Worm (Caenorhabditis elegans): Measurements from ENCODE around the gene C03B1.14.

The C03B1.14 gene

ce11 chrX:6365715-6366114 is 5.2 kb upstream of the C03B1.14 start, which contains the start of gene C03B1.3:
Gene C03B1.3 (plus strand): TSS chrX:6366015.
- no peak for TF ChIP-seq skn-1 (tag; optimal IDR thresholded peaks at IDR 0.05)
- no peak for TF ChIP-seq fkh-10 (GFP tag; optimal IDR thresholded peaks at IDR 0.05)
- no peak for TF ChIP-seq ama-1 (optimal IDR thresholded peaks at IDR 0.05)
- TF ChIP-seq sea-2 (GFP tag; optimal IDR thresholded peaks at IDR 0.05), result no peak
- no peak for TF ChIP-seq snpc-4 (tag; optimal IDR thresholded peaks at IDR 0.05)
- TF ChIP-seq egl-5 (tag; optimal IDR thresholded peaks at IDR 0.05), result no peak
- TF ChIP-seq nhr-11 (tag; optimal IDR thresholded peaks at IDR 0.05), result no peak
- TF ChIP-seq ceh-16 (tag; optimal IDR thresholded peaks at IDR 0.05), result no peak
- no peak for TF ChIP-seq lsy-12 (tag; optimal IDR thresholded peaks at IDR 0.05)
- no peak for TF ChIP-seq eor-1 (tag; optimal IDR thresholded peaks at IDR 0.05)
- TF ChIP-seq unc-62 (GFP tag; optimal IDR thresholded peaks at IDR 0.05), result no peak
- TF ChIP-seq fkh-2 (tag; optimal IDR thresholded peaks at IDR 0.05), result no peak
- TF ChIP-seq tbx-2 (tag; optimal IDR thresholded peaks at IDR 0.05), result no peak
- no peak for TF ChIP-seq nhr-12 (tag; optimal IDR thresholded peaks at IDR 0.05)
- no peak for TF ChIP-seq elt-3 (tag; optimal IDR thresholded peaks at IDR 0.05)
- no peak for TF ChIP-seq nhr-28 (tag; optimal IDR thresholded peaks at IDR 0.05)
- no peak for TF ChIP-seq zag-1 (tag; optimal IDR thresholded peaks at IDR 0.05)

- no peak for TF ChIP-seq ZK546.5 (tag; optimal IDR thresholded peaks at IDR 0.05)
- TF ChIP-seq sea-2 (GFP tag; optimal IDR thresholded peaks at IDR 0.05), result no peak
- TF ChIP-seq nhr-67 (tag; optimal IDR thresholded peaks at IDR 0.05), result no peak
- TF ChIP-seq nhr-12 (tag; optimal IDR thresholded peaks at IDR 0.05), result no peak
- no peak for TF ChIP-seq aly-2 (tag; optimal IDR thresholded peaks at IDR 0.05)
- no peak for TF ChIP-seq lin-15B (tag; optimal IDR thresholded peaks at IDR 0.05)
- no peak for TF ChIP-seq hmg-11 (tag; optimal IDR thresholded peaks at IDR 0.05)
- no peak for TF ChIP-seq zag-1 (tag; optimal IDR thresholded peaks at IDR 0.05)
- TF ChIP-seq ztf-4 (tag; optimal IDR thresholded peaks at IDR 0.05), result no peak
- no peak for TF ChIP-seq nhr-23 (tag; optimal IDR thresholded peaks at IDR 0.05)
- no peak for TF ChIP-seq daf-12 (tag; optimal IDR thresholded peaks at IDR 0.05)
- no peak for TF ChIP-seq R02D3.7 (tag; optimal IDR thresholded peaks at IDR 0.05)
- TF ChIP-seq mml-1 (tag; optimal IDR thresholded peaks at IDR 0.05), result no peak
Measured at ce11 chrX:6364196-6364595, 3.6 kb upstream of the C03B1.14 start, which contains the start of gene C03B1.4. Gene C03B1.4 (plus strand): TSS chrX:6364496.

- TF ChIP-seq nhr-237 (tag; optimal IDR thresholded peaks at IDR 0.05) (no peak), unc-62 (GFP tag; optimal IDR thresholded peaks at IDR 0.05) (no peak), zag-1 (tag; optimal IDR thresholded peaks at IDR 0.05) (no peak)
Measured at ce11 chrX:6360077-6360476, 481 bp downstream of the C03B1.14 start.

- TF ChIP-seq ceh-28 (tag; optimal IDR thresholded peaks at IDR 0.05) (no peak), egl-27 (tag; optimal IDR thresholded peaks at IDR 0.05) (no peak), tbx-2 (tag; optimal IDR thresholded peaks at IDR 0.05) (no peak), lsy-12 (tag; optimal IDR thresholded peaks at IDR 0.05) (no peak), nfya-1 (tag; optimal IDR thresholded peaks at IDR 0.05; ENCODE audit: insufficient read depth) (no peak), ama-1 (optimal IDR thresholded peaks at IDR 0.05) (no peak), ceh-82 (tag; optimal IDR thresholded peaks at IDR 0.05) (no peak), elt-2 (tag; optimal IDR thresholded peaks at IDR 0.05) (no peak), hmg-11 (tag; optimal IDR thresholded peaks at IDR 0.05) (no peak)
Measured at ce11 chrX:6357772-6358171, 2.8 kb downstream of the C03B1.14 start, which contains the start of gene C03B1.10. Gene C03B1.10 (minus strand): TSS chrX:6357872.

ce11 chrX:6355030-6355635 is 5.4 kb downstream of the C03B1.14 start, which contains the start of gene C03B1.5:
Gene C03B1.5 (plus strand): TSS chrX:6355585.
- TF ChIP-seq elt-2 (tag; optimal IDR thresholded peaks at IDR 0.05) (no peak), aly-2 (tag; optimal IDR thresholded peaks at IDR 0.05) (no peak), jun-1 (tag; optimal IDR thresholded peaks at IDR 0.05) (no peak), ceh-9 (tag; optimal IDR thresholded peaks at IDR 0.05) (no peak), nhr-23 (tag; optimal IDR thresholded peaks at IDR 0.05) (no peak), sea-2 (GFP tag; optimal IDR thresholded peaks at IDR 0.05) (no peak), nhr-11 (tag; optimal IDR thresholded peaks at IDR 0.05) (no peak), nhr-76 (tag; optimal IDR thresholded peaks at IDR 0.05) (no peak), pqm-1 (tag; optimal IDR thresholded peaks at IDR 0.05) (no peak), ceh-16 (tag; optimal IDR thresholded peaks at IDR 0.05) (no peak), ama-1 (optimal IDR thresholded peaks at IDR 0.05) (no peak), lin-15B (tag; optimal IDR thresholded peaks at IDR 0.05) (no peak), lin-39 (tag; optimal IDR thresholded peaks at IDR 0.05) (no peak), tbx-2 (tag; optimal IDR thresholded peaks at IDR 0.05) (no peak), egl-5 (tag; optimal IDR thresholded peaks at IDR 0.05) (no peak), ceh-82 (tag; optimal IDR thresholded peaks at IDR 0.05) (no peak), ztf-11 (tag; optimal IDR thresholded peaks at IDR 0.05) (no peak), mml-1 (tag; optimal IDR thresholded peaks at IDR 0.05) (no peak), unc-39 (tag; optimal IDR thresholded peaks at IDR 0.05) (no peak), eor-1 (tag; optimal IDR thresholded peaks at IDR 0.05) (no peak)

Measured in whole organism, L3 larva.